Worm (Caenorhabditis elegans) whole organism, late embryonic: ENCODE results near the gene nth-1.

ENCODE experiments used
- C08G9.2 ChIP-seq: sonication (generic microtip); optimal IDR thresholded peaks from 2 replicates; lab custom pipeline; 2016; ENCODE audit warnings: mild to moderate bottlenecking, missing genetic modification characterization, moderate library complexity, missing compliant biosample characterization
- F13H6.1 ChIP-seq: sonication (generic microtip); optimal IDR thresholded peaks from 2 replicates; lab custom pipeline; 2016; ENCODE audit warnings: missing genetic modification characterization, missing compliant biosample characterization
- T23F11.4 ChIP-seq: fragments of 200-800 bp; sonication (Bioruptor generic); optimal IDR thresholded peaks from 2 replicates; lab custom pipeline; 2018; ENCODE audit warnings: mild to moderate bottlenecking, missing genetic modification characterization, missing compliant biosample characterization
- Y22D7AL.16 ChIP-seq: sonication (generic microtip); optimal IDR thresholded peaks from 2 replicates; lab custom pipeline; 2016; ENCODE audit warnings: missing genetic modification characterization, missing compliant biosample characterization
- ama-1 ChIP-seq: fragments of 150-350 bp; optimal IDR thresholded peaks from 2 replicates; lab custom pipeline; 2014
- ceh-14 ChIP-seq: sonication (generic microtip); optimal IDR thresholded peaks from 2 replicates; lab custom pipeline; 2016; ENCODE audit warnings: missing genotype, missing genetic modification characterization, missing compliant biosample characterization
- ceh-18 ChIP-seq: sonication (generic microtip); optimal IDR thresholded peaks from 2 replicates; lab custom pipeline; 2016; ENCODE audit warnings: missing genetic modification characterization, missing compliant biosample characterization
- ceh-22 ChIP-seq: sonication (generic microtip); optimal IDR thresholded peaks from 2 replicates; lab custom pipeline; 2017; ENCODE audit warnings: missing biosample characterization, missing genetic modification characterization
- ceh-30 ChIP-seq: fragments of 150-350 bp; optimal IDR thresholded peaks from 2 replicates; lab custom pipeline; 2014; ENCODE audit warnings: missing biosample characterization, missing genetic modification characterization
- ceh-34 ChIP-seq: sonication (generic microtip); optimal IDR thresholded peaks from 2 replicates; lab custom pipeline; 2016; ENCODE audit warnings: mild to moderate bottlenecking, missing genetic modification characterization, missing compliant biosample characterization
- ceh-48 ChIP-seq: sonication (generic microtip); optimal IDR thresholded peaks from 2 replicates; lab custom pipeline; 2016; ENCODE audit warnings: missing genetic modification characterization, inconsistent platforms, missing compliant biosample characterization
- ceh-9 ChIP-seq: sonication (generic microtip); optimal IDR thresholded peaks from 2 replicates; lab custom pipeline; 2016; ENCODE audit warnings: mild to moderate bottlenecking, missing genetic modification characterization, inconsistent platforms, missing compliant biosample characterization
- che-1 ChIP-seq: sonication (generic microtip); optimal IDR thresholded peaks from 2 replicates; lab custom pipeline; 2016; ENCODE audit warnings: mild to moderate bottlenecking, missing genetic modification characterization, missing compliant biosample characterization
- dmd-4 ChIP-seq: sonication (generic microtip); optimal IDR thresholded peaks from 2 replicates; lab custom pipeline; 2016; ENCODE audit warnings: borderline replicate concordance, missing genetic modification characterization, missing compliant biosample characterization
- dve-1 ChIP-seq: sonication (generic microtip); optimal IDR thresholded peaks from 2 replicates; lab custom pipeline; 2017; ENCODE audit warnings: antibody characterized with exemption, mild to moderate bottlenecking, missing genetic modification characterization, missing compliant biosample characterization
- fax-1 ChIP-seq: sonication (generic microtip); optimal IDR thresholded peaks from 2 replicates; lab custom pipeline; 2016; ENCODE audit warnings: missing genotype, missing genetic modification characterization, missing compliant biosample characterization
- fkh-6 ChIP-seq: sonication (generic microtip); optimal IDR thresholded peaks from 2 replicates; lab custom pipeline; 2016; ENCODE audit warnings: missing genetic modification characterization, missing compliant biosample characterization
- hlh-13 ChIP-seq: fragments of 200-800 bp; sonication (Bioruptor generic); optimal IDR thresholded peaks from 2 replicates; lab custom pipeline; 2018; ENCODE audit warnings: mild to moderate bottlenecking, missing genetic modification characterization, missing compliant biosample characterization
- hlh-15 ChIP-seq: sonication (generic microtip); optimal IDR thresholded peaks from 2 replicates; lab custom pipeline; 2016; ENCODE audit warnings: missing genetic modification characterization, missing compliant biosample characterization
- hlh-30 ChIP-seq: sonication (generic microtip); optimal IDR thresholded peaks from 2 replicates; lab custom pipeline; 2017; ENCODE audit warnings: antibody characterized with exemption, missing genetic modification characterization, missing compliant biosample characterization; ENCODE audit not compliant: insufficient read depth
- hlh-6 ChIP-seq: sonication (generic microtip); optimal IDR thresholded peaks from 2 replicates; lab custom pipeline; 2016; ENCODE audit warnings: missing genotype, missing genetic modification characterization, missing compliant biosample characterization
- hlh-8 ChIP-seq: sonication (generic microtip); optimal IDR thresholded peaks from 2 replicates; lab custom pipeline; 2016; ENCODE audit warnings: missing genotype, missing genetic modification characterization, missing compliant biosample characterization
- nfya-1 ChIP-seq: sonication (generic microtip); optimal IDR thresholded peaks from 2 replicates; lab custom pipeline; 2017; ENCODE audit warnings: missing genetic modification characterization, mild to moderate bottlenecking, missing compliant biosample characterization, antibody characterized with exemption, moderate library complexity
- nhr-11 ChIP-seq: fragments of 150-350 bp; optimal IDR thresholded peaks from 2 replicates; lab custom pipeline; 2014; ENCODE audit warnings: missing biosample characterization, missing genetic modification characterization
- nhr-232 ChIP-seq: sonication (generic microtip); optimal IDR thresholded peaks from 2 replicates; lab custom pipeline; 2016; ENCODE audit warnings: missing genetic modification characterization, missing compliant biosample characterization
- pag-3 ChIP-seq: sonication (generic microtip); optimal IDR thresholded peaks from 2 replicates; lab custom pipeline; 2016; ENCODE audit warnings: missing compliant biosample characterization, missing genetic modification characterization, borderline replicate concordance
- pax-1 ChIP-seq: fragments of 150-350 bp; optimal IDR thresholded peaks from 2 replicates; lab custom pipeline; 2014; ENCODE audit warnings: missing biosample characterization, missing genetic modification characterization
- pha-2 ChIP-seq: sonication (generic microtip); optimal IDR thresholded peaks from 2 replicates; lab custom pipeline; 2017; ENCODE audit warnings: mild to moderate bottlenecking, missing genetic modification characterization, missing compliant biosample characterization
- pha-4 ChIP-seq: fragments of 150-350 bp; optimal IDR thresholded peaks from 2 replicates; lab custom pipeline; 2018; ENCODE audit warnings: missing biosample characterization, missing genetic modification reagents, missing genetic modification characterization
- pqm-1 ChIP-seq: sonication (generic microtip); optimal IDR thresholded peaks from 2 replicates; lab custom pipeline; 2016; ENCODE audit warnings: missing genetic modification characterization, missing compliant biosample characterization
- sdc-2 ChIP-seq: sonication (generic microtip); optimal IDR thresholded peaks from 2 replicates; lab custom pipeline; 2016; ENCODE audit warnings: missing genotype, missing genetic modification characterization, missing compliant biosample characterization
- sox-2 ChIP-seq: fragments of 200-800 bp; sonication (Bioruptor generic); IDR thresholded peaks from 2 replicates; pipeline ENCODE4 v1.3.6; 2022; ENCODE audit warnings: missing genetic modification reagents, missing genetic modification characterization, missing compliant biosample characterization
- sox-4 ChIP-seq: sonication (generic microtip); optimal IDR thresholded peaks from 2 replicates; lab custom pipeline; 2017; ENCODE audit warnings: mild to moderate bottlenecking, missing genetic modification characterization, inconsistent platforms, missing compliant biosample characterization
- tbx-2 ChIP-seq: sonication (generic microtip); optimal IDR thresholded peaks from 2 replicates; lab custom pipeline; 2016; ENCODE audit warnings: missing genetic modification characterization, missing compliant biosample characterization
- tbx-7 ChIP-seq: sonication (generic microtip); optimal IDR thresholded peaks from 2 replicates; lab custom pipeline; 2016; ENCODE audit warnings: missing genotype, missing genetic modification characterization, missing compliant biosample characterization
- ttx-3 ChIP-seq: sonication (generic microtip); optimal IDR thresholded peaks from 2 replicates; lab custom pipeline; 2016; ENCODE audit warnings: missing genetic modification reagents, missing genetic modification characterization, missing compliant biosample characterization
- unc-3 ChIP-seq, 2 experiments: fragments of 200-800 bp in 1 of 2; sonication (Bioruptor generic) in 1 of 2; sonication (generic microtip) in 1 of 2; conservative IDR thresholded peaks in 1 of 2; optimal IDR thresholded peaks in 1 of 2; 2 replicates each; pipeline versions ENCODE4 v1.3.6 to Lab custom; 2016 to 2022; ENCODE audit warnings: missing compliant biosample characterization in 2 of 2, missing genetic modification characterization in 2 of 2, missing genetic modification reagents in 1 of 2
- unc-42 ChIP-seq: sonication (generic microtip); optimal IDR thresholded peaks from 2 replicates; lab custom pipeline; 2016; ENCODE audit warnings: missing genotype, missing genetic modification characterization, missing compliant biosample characterization

nth-1 gene

ce11 chrIII:4302293-4302692, 8.2 kb upstream of the nth-1 start, which contains the start of gene R10E4.9:
Gene R10E4.9, minus strand, starts transcription at chrIII:4302393.
- TF ChIP-seq sdc-2 (tag; lab: Kevin White, UChicago) (no peak), sox-2 (GFP tag; lab: Robert Waterston, UW) (no peak), che-1 (tag; lab: Kevin White, UChicago) (no peak), sox-4 (tag; lab: Kevin White, UChicago) (no peak), pqm-1 (tag; lab: Kevin White, UChicago) (no peak), hlh-13 (no peak), ceh-14 (tag; lab: Kevin White, UChicago) (no peak), C08G9.2 (tag; lab: Kevin White, UChicago) (no peak), pha-2 (no peak)

- TF ChIP-seq ceh-48 (tag; lab: Kevin White, UChicago) (peak; percentile 75), nhr-232 (tag; lab: Kevin White, UChicago) (no peak)
Observed at ce11 chrIII:4300989-4301498, 7.0 kb upstream of the nth-1 start, which contains the start of gene R10E4.11. Gene R10E4.11, minus strand, starts transcription at chrIII:4301039.

ce11 chrIII:4293108-4293507, 945 bp downstream of the nth-1 start, which contains the start of gene R10E4.6:
Gene R10E4.6, plus strand, starts transcription at chrIII:4293408.
- TF ChIP-seq hlh-6 (tag; lab: Kevin White, UChicago), result no peak
- TF ChIP-seq T23F11.4 (GFP tag; lab: Kevin White, UChicago), result no peak
- no peak for TF ChIP-seq che-1 (tag; lab: Kevin White, UChicago)
- no peak for TF ChIP-seq pqm-1 (tag; lab: Kevin White, UChicago)
- no peak for TF ChIP-seq fax-1 (tag; lab: Kevin White, UChicago)
- TF ChIP-seq fkh-6 (tag; lab: Kevin White, UChicago), result no peak
- TF ChIP-seq pha-4 (tag; lab: Kevin White, UChicago), result no peak
- no peak for TF ChIP-seq F13H6.1 (tag; lab: Kevin White, UChicago)
- no peak for TF ChIP-seq pha-2
- no peak for TF ChIP-seq hlh-8 (tag; lab: Kevin White, UChicago)
- TF ChIP-seq Y22D7AL.16 (tag; lab: Kevin White, UChicago), result no peak
- TF ChIP-seq sox-2 (GFP tag; lab: Robert Waterston, UW), result no peak

- TF ChIP-seq unc-42 (peak; percentile 16), tbx-2 (tag; lab: Kevin White, UChicago) (no peak), unc-3 (GFP tag; conservative IDR thresholded peaks at IDR 0.05; lab: Robert Waterston, UW) (no peak), unc-3 (tag; optimal IDR thresholded peaks at IDR 0.05; lab: Kevin White, UChicago) (no peak), nfya-1 (tag; lab: Kevin White, UChicago) (peak; percentile 17)
Observed at ce11 chrIII:4291216-4291691, 2.8 kb downstream of the nth-1 start, which contains the start of gene mcm-5. Gene mcm-5, minus strand, starts transcription at chrIII:4291266.

ce11 chrIII:4289952-4290351, 4.1 kb downstream of the nth-1 start:
- TF ChIP-seq hlh-8 (tag; lab: Kevin White, UChicago) (no peak), pag-3 (tag; lab: Kevin White, UChicago) (no peak), unc-42 (no peak), unc-3 (GFP tag; conservative IDR thresholded peaks at IDR 0.05; lab: Robert Waterston, UW) (no peak), unc-3 (tag; optimal IDR thresholded peaks at IDR 0.05; lab: Kevin White, UChicago) (no peak), pha-2 (no peak), Y22D7AL.16 (tag; lab: Kevin White, UChicago) (no peak), ceh-30 (tag; lab: Kevin White, UChicago) (no peak), sdc-2 (tag; lab: Kevin White, UChicago) (no peak), ceh-22 (tag; lab: Kevin White, UChicago) (no peak), dmd-4 (tag; lab: Kevin White, UChicago) (no peak), hlh-6 (tag; lab: Kevin White, UChicago) (no peak), F13H6.1 (tag; lab: Kevin White, UChicago) (no peak), dve-1 (no peak)
- TF ChIP-seq, all 69 proteins: peak for 0

- TF ChIP-seq ceh-18 (tag; lab: Kevin White, UChicago), result no peak
- TF ChIP-seq hlh-15 (tag; lab: Kevin White, UChicago), result no peak
- no peak for TF ChIP-seq pax-1 (tag; lab: Kevin White, UChicago)
- TF ChIP-seq hlh-30 (tag; lab: Kevin White, UChicago), result no peak
- TF ChIP-seq ceh-9 (tag; lab: Kevin White, UChicago), result no peak
- no peak for TF ChIP-seq ttx-3 (tag; lab: Kevin White, UChicago)
- no peak for TF ChIP-seq F13H6.1 (tag; lab: Kevin White, UChicago)
- TF ChIP-seq ama-1 (lab: Kevin White, UChicago), result no peak
- TF ChIP-seq tbx-7 (tag; lab: Kevin White, UChicago), result no peak
- TF ChIP-seq ceh-34, result no peak
- TF ChIP-seq nhr-11 (tag; lab: Kevin White, UChicago), result no peak
Observed at ce11 chrIII:4287379-4287778, 6.7 kb downstream of the nth-1 start, which contains the start of gene R10E4.3. Gene R10E4.3, minus strand, starts transcription at chrIII:4287479.
